Worm (Caenorhabditis elegans): ENCODE measurements around the gene ZC239.20.

DNA sequence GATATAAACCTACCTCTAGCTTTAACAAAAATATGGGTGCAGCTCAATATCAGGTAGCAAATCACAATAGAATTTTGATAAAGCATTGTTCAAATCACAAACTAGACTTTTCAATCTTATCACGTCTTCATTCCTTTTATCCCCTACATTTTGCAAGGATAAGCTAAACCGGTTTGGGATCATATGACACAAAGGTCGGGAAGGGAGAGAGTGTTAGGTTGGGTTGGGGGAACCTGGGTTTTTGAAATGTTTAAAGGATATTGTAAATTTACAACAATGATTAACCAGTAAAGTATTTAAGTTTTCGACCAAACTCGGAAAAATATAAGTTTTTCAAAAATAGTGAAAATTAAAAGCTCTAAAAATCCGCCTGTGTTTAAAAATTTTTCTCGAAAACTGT is 37.7 kb upstream of the ZC239.20 start, which contains the start of gene C17F4.12:
- TF ChIP-seq rpc-1 (optimal IDR thresholded peaks at IDR 0.05): no peak
- TF ChIP-seq rpc-1 (tag; optimal IDR thresholded peaks at IDR 0.05): no peak
- TF ChIP-seq B0019.2 (GFP tag; conservative IDR thresholded peaks at IDR 0.05): no peak
- TF ChIP-seq snpc-4 (GFP tag; optimal IDR thresholded peaks at IDR 0.05): no peak
- TF ChIP-seq snpc-4 (tag; optimal IDR thresholded peaks at IDR 0.05): no peak
